Worm (Caenorhabditis elegans): ENCODE data around the gene npp-25.
A peak's percentile ranks its signal among the peaks of the same experiment; 100 is the strongest.

Gene npp-25

ce11 chrIII:12906611-12907037 is 19.2 kb downstream of the npp-25 start (continued):
- TF ChIP-seq nhr-11 (tag; optimal IDR thresholded peaks at IDR 0.05), result no peak
- TF ChIP-seq crh-2 (tag; optimal IDR thresholded peaks at IDR 0.05), result peak; percentile 39
- no peak for TF ChIP-seq nhr-12 (tag; optimal IDR thresholded peaks at IDR 0.05)
- TF ChIP-seq C34F6.9 (tag; optimal IDR thresholded peaks at IDR 0.05), result no peak
- TF ChIP-seq mab-5 (tag; optimal IDR thresholded peaks at IDR 0.05), result no peak
- TF ChIP-seq sma-3 (GFP tag; optimal IDR thresholded peaks at IDR 0.05), result peak; percentile 39
- TF ChIP-seq F13H6.1 (tag; optimal IDR thresholded peaks at IDR 0.05), result peak; percentile 32
- TF ChIP-seq ZK546.5 (tag; optimal IDR thresholded peaks at IDR 0.05), result no peak
- no peak for TF ChIP-seq ztf-11 (tag; optimal IDR thresholded peaks at IDR 0.05)
- TF ChIP-seq lin-13 (GFP tag; optimal IDR thresholded peaks at IDR 0.05), result peak; percentile 37
- TF ChIP-seq lsy-2 (tag; optimal IDR thresholded peaks at IDR 0.05), result peak; percentile 54 to 70
- TF ChIP-seq skn-1 (tag; optimal IDR thresholded peaks at IDR 0.05), result no peak
- no peak for TF ChIP-seq ceh-82 (tag; optimal IDR thresholded peaks at IDR 0.05)
- TF ChIP-seq unc-55 (GFP tag; optimal IDR thresholded peaks at IDR 0.05), result peak; percentile 18
- TF ChIP-seq peb-1 (tag; optimal IDR thresholded peaks at IDR 0.05), result no peak
- no peak for TF ChIP-seq gmeb-1 (tag; optimal IDR thresholded peaks at IDR 0.05)
- no peak for TF ChIP-seq egl-27 (tag; optimal IDR thresholded peaks at IDR 0.05)
- TF ChIP-seq zag-1 (tag; optimal IDR thresholded peaks at IDR 0.05), result no peak
- TF ChIP-seq mdl-1 (tag; optimal IDR thresholded peaks at IDR 0.05), result no peak
- peak; percentile 61 for TF ChIP-seq sma-9 (GFP tag; optimal IDR thresholded peaks at IDR 0.05)
- no peak for TF ChIP-seq sma-9 (tag; optimal IDR thresholded peaks at IDR 0.05)
- TF ChIP-seq nhr-6 (tag; optimal IDR thresholded peaks at IDR 0.05), result peak; percentile 54
- TF ChIP-seq snpc-4 (tag; optimal IDR thresholded peaks at IDR 0.05), result no peak

ce11 chrIII:12904987-12905541 is 20.7 kb downstream of the npp-25 start, which contains the start of gene cox-5A:
TSS of gene cox-5A (plus strand) at chrIII:12905491.
- TF ChIP-seq elt-1 (tag; optimal IDR thresholded peaks at IDR 0.05), result no peak
- no peak for TF ChIP-seq alr-1 (tag; optimal IDR thresholded peaks at IDR 0.05)
- peak; percentile 85 for TF ChIP-seq ama-1 (optimal IDR thresholded peaks at IDR 0.05)
- TF ChIP-seq ztf-1 (GFP tag; conservative IDR thresholded peaks at IDR 0.05), result peak; percentile 97; the same call in 1 of the 2 replicates
- peak; percentile 99 for TF ChIP-seq sma-9 (GFP tag; optimal IDR thresholded peaks at IDR 0.05)
- no peak for TF ChIP-seq sma-9 (tag; optimal IDR thresholded peaks at IDR 0.05)
- peak; percentile 83 for TF ChIP-seq nhr-12 (tag; optimal IDR thresholded peaks at IDR 0.05)
- TF ChIP-seq nhr-23 (tag; optimal IDR thresholded peaks at IDR 0.05), result no peak
- TF ChIP-seq nhr-237 (tag; optimal IDR thresholded peaks at IDR 0.05), result peak; percentile 89
- TF ChIP-seq fos-1 (tag; optimal IDR thresholded peaks at IDR 0.05), result peak; percentile 100
- no peak for TF ChIP-seq unc-39 (tag; optimal IDR thresholded peaks at IDR 0.05)
- peak; percentile 94 for TF ChIP-seq ceh-82 (tag; optimal IDR thresholded peaks at IDR 0.05)
- TF ChIP-seq lin-13 (GFP tag; optimal IDR thresholded peaks at IDR 0.05), result peak; percentile 99
- TF ChIP-seq mab-5 (tag; optimal IDR thresholded peaks at IDR 0.05), result peak; percentile 98
- TF ChIP-seq F13H6.1 (tag; optimal IDR thresholded peaks at IDR 0.05), result peak; percentile 99
- peak; percentile 94 for TF ChIP-seq unc-62 (GFP tag; optimal IDR thresholded peaks at IDR 0.05)
- peak; percentile 99 for TF ChIP-seq nhr-21 (tag; optimal IDR thresholded peaks at IDR 0.05)
- TF ChIP-seq mbf-1 (tag; optimal IDR thresholded peaks at IDR 0.05), result peak; percentile 57
- TF ChIP-seq unc-55 (GFP tag; optimal IDR thresholded peaks at IDR 0.05), result peak; percentile 100
- peak; percentile 82 to 92 for TF ChIP-seq mdl-1 (tag; optimal IDR thresholded peaks at IDR 0.05)
- TF ChIP-seq elt-3 (tag; optimal IDR thresholded peaks at IDR 0.05), result no peak
- TF ChIP-seq crh-2 (tag; optimal IDR thresholded peaks at IDR 0.05), result peak; percentile 99
- peak; percentile 99 for TF ChIP-seq ztf-4 (tag; optimal IDR thresholded peaks at IDR 0.05)
- TF ChIP-seq nhr-129 (tag; optimal IDR thresholded peaks at IDR 0.05), result peak; percentile 97
- peak; percentile 100 for TF ChIP-seq gmeb-1 (tag; optimal IDR thresholded peaks at IDR 0.05)
- TF ChIP-seq ZK546.5 (tag; optimal IDR thresholded peaks at IDR 0.05), result peak; percentile 88
- TF ChIP-seq egl-27 (tag; optimal IDR thresholded peaks at IDR 0.05), result peak; percentile 97
- TF ChIP-seq nhr-6 (tag; optimal IDR thresholded peaks at IDR 0.05), result peak; percentile 99
- TF ChIP-seq nhr-25 (tag; optimal IDR thresholded peaks at IDR 0.05), result peak; percentile 99
- TF ChIP-seq sma-3 (GFP tag; optimal IDR thresholded peaks at IDR 0.05), result peak; percentile 100
- TF ChIP-seq skn-1 (tag; optimal IDR thresholded peaks at IDR 0.05), result peak; percentile 87
- TF ChIP-seq blmp-1 (tag; optimal IDR thresholded peaks at IDR 0.05; ENCODE audit: insufficient read depth), result peak; percentile 89
- no peak for TF ChIP-seq nhr-11 (tag; optimal IDR thresholded peaks at IDR 0.05)
- TF ChIP-seq R02D3.7 (tag; optimal IDR thresholded peaks at IDR 0.05), result peak; percentile 85
- TF ChIP-seq sem-4 (tag; optimal IDR thresholded peaks at IDR 0.05), result peak; percentile 100
- peak; percentile 72 for TF ChIP-seq dmd-4 (tag; optimal IDR thresholded peaks at IDR 0.05)
- TF ChIP-seq peb-1 (tag; optimal IDR thresholded peaks at IDR 0.05), result no peak
- TF ChIP-seq lsy-2 (tag; optimal IDR thresholded peaks at IDR 0.05), result peak; percentile 100
- peak; percentile 98 for TF ChIP-seq Y55F3AM.14 (GFP tag; optimal IDR thresholded peaks at IDR 0.05)
- TF ChIP-seq ceh-16 (tag; optimal IDR thresholded peaks at IDR 0.05), result peak; percentile 93
- no peak for TF ChIP-seq lin-39 (tag; optimal IDR thresholded peaks at IDR 0.05)
- peak; percentile 90 for TF ChIP-seq nhr-77 (tag; optimal IDR thresholded peaks at IDR 0.05)
- peak; percentile 100 for TF ChIP-seq C34F6.9 (tag; optimal IDR thresholded peaks at IDR 0.05)
- TF ChIP-seq aly-2 (tag; optimal IDR thresholded peaks at IDR 0.05), result peak; percentile 62
- TF ChIP-seq lin-11 (tag; optimal IDR thresholded peaks at IDR 0.05), result peak; percentile 99
- TF ChIP-seq nhr-10 (tag; optimal IDR thresholded peaks at IDR 0.05), result peak; percentile 95
- TF ChIP-seq ztf-11 (tag; optimal IDR thresholded peaks at IDR 0.05), result peak; percentile 17
- peak; percentile 96 for TF ChIP-seq zag-1 (tag; optimal IDR thresholded peaks at IDR 0.05)
- peak; percentile 92 for TF ChIP-seq snpc-4 (tag; optimal IDR thresholded peaks at IDR 0.05)

Data from whole organism, L2 larva.